ENCODE assay signal across 1 fruit fly cellular context in genomic region chr2L:8738253-8738665, dm6.
TF ChIP-seq lines count a peak whose summit lies in the region.

No protein-coding gene starts in this region.

TF ChIP-seq in whole organism, embryonic, 481 proteins besides CTCF, POLR2A, EP300 and RAD21 (continued from another document):
- TF ChIP-seq ranshi (GFP tag; IDR thresholded peaks at IDR 0.05; lab: Robert Waterston, UW) (0 out of 2 replicates have a peak, but pooled peaks have one; percentile 29), CG12071 (GFP tag; optimal IDR thresholded peaks at IDR 0.05; lab: Kevin White, UChicago) (peak; percentile 32), Med (GFP tag; lab: Kevin White, UChicago) (peak; percentile 47), ewg (GFP tag; optimal IDR thresholded peaks at IDR 0.05; lab: Kevin White, UChicago) (peak; percentile 4), unpg (GFP tag; optimal IDR thresholded peaks at IDR 0.05; lab: Kevin White, UChicago) (peak; percentile 18), oc (tag; optimal IDR thresholded peaks at IDR 0.05; lab: Kevin White, UChicago) (no peak), eve (GFP tag; optimal IDR thresholded peaks at IDR 0.05; lab: Kevin White, UChicago) (no peak), org-1 (GFP tag; optimal IDR thresholded peaks at IDR 0.05; lab: Kevin White, UChicago) (peak; percentile 28), lbe (GFP tag; optimal IDR thresholded peaks at IDR 0.05; lab: Kevin White, UChicago) (peak; percentile 16), gce (GFP tag; IDR thresholded peaks at IDR 0.05; lab: Robert Waterston, UW) (0 out of 3 replicates have a peak, but pooled peaks have one; percentile 50), Ssrp (tag; optimal IDR thresholded peaks at IDR 0.05; lab: Kevin White, UChicago) (no peak), Gug (GFP tag; IDR thresholded peaks at IDR 0.05; lab: Robert Waterston, UW) (0 out of 4 replicates have a peak, but pooled peaks have one; percentile 11), pan (optimal IDR thresholded peaks at IDR 0.05; lab: Kevin White, UChicago) (no peak), pan (GFP tag; optimal IDR thresholded peaks at IDR 0.05 in 1 of 2, IDR thresholded peaks at IDR 0.05 in 1 of 2) (peak in 1 of 2 experiments; percentile 63), CG4424 (GFP tag; optimal IDR thresholded peaks at IDR 0.05; lab: Kevin White, UChicago) (peak; percentile 31), Rfx (GFP tag; IDR thresholded peaks at IDR 0.05; lab: Robert Waterston, UW) (0 out of 2 replicates have a peak, but pooled peaks have one; percentile 38), CG9817 (tag; optimal IDR thresholded peaks at IDR 0.05; lab: Kevin White, UChicago) (peak; percentile 39), pum (GFP tag; optimal IDR thresholded peaks at IDR 0.05; lab: Kevin White, UChicago) (no peak), Blimp-1 (GFP tag; optimal IDR thresholded peaks at IDR 0.05; lab: Kevin White, UChicago) (peak; percentile 36), CG13775 (GFP tag; optimal IDR thresholded peaks at IDR 0.05; lab: Kevin White, UChicago) (peak; percentile 29), dmrt99B (tag; optimal IDR thresholded peaks at IDR 0.05; lab: Kevin White, UChicago) (peak; percentile 51), Ets65A (GFP tag; lab: Kevin White, UChicago) (peak; percentile 67), BEAF-32 (GFP tag; optimal IDR thresholded peaks at IDR 0.05; lab: Kevin White, UChicago) (no peak), hkb (optimal IDR thresholded peaks at IDR 0.05; lab: Kevin White, UChicago) (no peak), hkb (GFP tag; IDR thresholded peaks at IDR 0.05; lab: Robert Waterston, UW) (peak; percentile 26; the same call in 1 of the 2 replicates), CG8089 (GFP tag; optimal IDR thresholded peaks at IDR 0.05; lab: Kevin White, UChicago) (no peak), Ada2b (GFP tag; IDR thresholded peaks at IDR 0.05; lab: Robert Waterston, UW) (0 out of 2 replicates have a peak, but pooled peaks have one; percentile 9), MTF-1 (GFP tag; optimal IDR thresholded peaks at IDR 0.05; lab: Kevin White, UChicago; ENCODE audit: borderline replicate concordance) (no peak), CG2116 (GFP tag; optimal IDR thresholded peaks at IDR 0.05; lab: Kevin White, UChicago) (peak; percentile 18), CG34422 (GFP tag; IDR thresholded peaks at IDR 0.05; lab: Robert Waterston, UW) (peak; percentile 61; the same call in 1 of the 3 replicates), CG11093 (GFP tag; IDR thresholded peaks at IDR 0.05; lab: Robert Waterston, UW) (no peak), ap (GFP tag; IDR thresholded peaks at IDR 0.05; lab: Robert Waterston, UW) (0 out of 2 replicates have a peak, but pooled peaks have one; percentile 19), H2.0 (GFP tag; IDR thresholded peaks at IDR 0.05; lab: Robert Waterston, UW) (peak; percentile 52; the same call in 1 of the 2 replicates), D19B (GFP tag; optimal IDR thresholded peaks at IDR 0.05; lab: Kevin White, UChicago) (peak; percentile 72), zfh2 (GFP tag; optimal IDR thresholded peaks at IDR 0.05; lab: Kevin White, UChicago) (peak; percentile 44), CG3995 (GFP tag; optimal IDR thresholded peaks at IDR 0.05; lab: Kevin White, UChicago) (peak; percentile 6), CG13296 (GFP tag; optimal IDR thresholded peaks at IDR 0.05; lab: Kevin White, UChicago) (peak; percentile 0), CG32532 (GFP tag; IDR thresholded peaks at IDR 0.05; lab: Robert Waterston, UW) (peak; percentile 79), CG7987 (GFP tag; optimal IDR thresholded peaks at IDR 0.05; lab: Kevin White, UChicago) (peak; percentile 41), CG17829 (tag; optimal IDR thresholded peaks at IDR 0.05; lab: Kevin White, UChicago) (peak; percentile 18), Atf6 (GFP tag; IDR thresholded peaks at IDR 0.05; lab: Robert Waterston, UW) (peak; percentile 64), dm (GFP tag; optimal IDR thresholded peaks at IDR 0.05; lab: Kevin White, UChicago) (no peak)
